Worm (Caenorhabditis elegans) whole organism, L4 larva: Measurements from ENCODE around the gene F38C2.4.

Experiments used
- aha-1 ChIP-seq: fragments of 150-350 bp; peaks from one replicate; lab custom pipeline; 2014; ENCODE audit warnings: missing biosample characterization, missing genetic modification characterization
- dve-1 ChIP-seq: sonication (generic microtip); optimal IDR thresholded peaks from 2 replicates; lab custom pipeline; 2017; ENCODE audit warnings: antibody characterized with exemption, mild to moderate bottlenecking, missing genetic modification characterization, missing compliant biosample characterization; ENCODE audit not compliant: insufficient read depth

DNA sequence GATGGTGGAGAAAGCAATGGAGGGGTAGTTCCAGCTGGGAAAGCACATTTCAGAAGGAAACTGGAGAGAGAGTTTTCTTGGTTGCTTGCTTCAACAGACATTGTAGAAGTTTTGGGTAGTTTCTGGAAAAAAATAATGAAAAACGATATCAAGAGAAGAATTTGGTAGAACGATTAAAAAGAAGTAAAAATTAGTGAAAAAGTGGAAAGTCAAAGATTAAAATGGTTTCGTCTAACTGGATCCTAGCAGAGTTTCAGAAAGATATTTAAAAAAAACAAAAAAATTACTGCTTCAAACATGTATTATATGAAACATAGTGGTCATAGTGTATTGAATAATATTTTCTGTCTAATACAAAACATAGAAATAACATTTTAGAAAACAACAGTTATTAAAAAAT is 6.2 kb downstream of the F38C2.4 start, which contains the start of gene F38C2.7:
- TF ChIP-seq dve-1 (tag; lab: Kevin White, UChicago) (no peak), aha-1 (tag; lab: Kevin White, UChicago) (no peak)
